Fruit fly (Drosophila melanogaster): ENCODE results near the gene CG31510.
A peak's percentile ranks its signal among the peaks of the same experiment; 100 is the strongest.

Gene CG31510

dm6 chr3R:25069569-25069968, 53.2 kb downstream of the CG31510 start, which contains the start of the genes Stt3B and CG11839 (continued):
- peak; percentile 77 for TF ChIP-seq CG13424 (tag; optimal IDR thresholded peaks at IDR 0.05)
- no peak for TF ChIP-seq Tbp (GFP tag; optimal IDR thresholded peaks at IDR 0.05)
- TF ChIP-seq D (optimal IDR thresholded peaks at IDR 0.05) = no peak
- TF ChIP-seq D (GFP tag; optimal IDR thresholded peaks at IDR 0.05) = no peak
- TF ChIP-seq gt (GFP tag; IDR thresholded peaks at IDR 0.05) = no peak
- peak; percentile 74 for TF ChIP-seq CG13775 (GFP tag; optimal IDR thresholded peaks at IDR 0.05)
- TF ChIP-seq CG6813 (GFP tag; optimal IDR thresholded peaks at IDR 0.05) = no peak
- TF ChIP-seq CG13894 (tag; optimal IDR thresholded peaks at IDR 0.05) = no peak
- TF ChIP-seq Chrac-16 (GFP tag; optimal IDR thresholded peaks at IDR 0.05) = peak; percentile 75
- peak; percentile 60 for TF ChIP-seq CG18764 (GFP tag; optimal IDR thresholded peaks at IDR 0.05)
- TF ChIP-seq insv (GFP tag; optimal IDR thresholded peaks at IDR 0.05) = peak in 1 of 2 experiments; percentile 37
- no peak for TF ChIP-seq klu (GFP tag; IDR thresholded peaks at IDR 0.05)
- TF ChIP-seq CG12155 (GFP tag; optimal IDR thresholded peaks at IDR 0.05) = peak; percentile 79
- TF ChIP-seq CG17568 (GFP tag; optimal IDR thresholded peaks at IDR 0.05) = no peak
- peak; percentile 82 for TF ChIP-seq ems (GFP tag; optimal IDR thresholded peaks at IDR 0.05)
- no peak for TF ChIP-seq tap (tag; optimal IDR thresholded peaks at IDR 0.05)
- peak; percentile 70 for TF ChIP-seq CG18262 (tag; optimal IDR thresholded peaks at IDR 0.05)
- TF ChIP-seq CG9215 (GFP tag; IDR thresholded peaks at IDR 0.05) = no peak
- no peak for TF ChIP-seq D19A (tag; optimal IDR thresholded peaks at IDR 0.05)
- TF ChIP-seq fd96Cb (tag; optimal IDR thresholded peaks at IDR 0.05) = peak; percentile 24
- no peak for TF ChIP-seq CG14965 (GFP tag; optimal IDR thresholded peaks at IDR 0.05; ENCODE audit: borderline replicate concordance)
- no peak for TF ChIP-seq pita (GFP tag; optimal IDR thresholded peaks at IDR 0.05)
- peak; percentile 82 for TF ChIP-seq CG9817 (tag; optimal IDR thresholded peaks at IDR 0.05)
- peak; percentile 21 for TF ChIP-seq CG1233 (GFP tag; optimal IDR thresholded peaks at IDR 0.05)
- peak; percentile 77 for TF ChIP-seq pnt (GFP tag; optimal IDR thresholded peaks at IDR 0.05)
- peak; percentile 92 for TF ChIP-seq hbn (GFP tag; IDR thresholded peaks at IDR 0.05; ENCODE audit: partially characterized antibody)
- TF ChIP-seq Side (GFP tag; optimal IDR thresholded peaks at IDR 0.05) = peak; percentile 72
- no peak for TF ChIP-seq H15 (GFP tag; IDR thresholded peaks at IDR 0.05)
- no peak for TF ChIP-seq Dek (tag; optimal IDR thresholded peaks at IDR 0.05)
- peak; percentile 83 for TF ChIP-seq CG7786 (GFP tag; optimal IDR thresholded peaks at IDR 0.05)
- no peak; the same call in 1 of the 3 replicates for TF ChIP-seq tgo (GFP tag; IDR thresholded peaks at IDR 0.05)
- TF ChIP-seq CG4282 (GFP tag; optimal IDR thresholded peaks at IDR 0.05) = peak; percentile 67
- peak; percentile 76 for TF ChIP-seq Antp (GFP tag; optimal IDR thresholded peaks at IDR 0.05)
- no peak for TF ChIP-seq CoRest (tag; optimal IDR thresholded peaks at IDR 0.05)
- TF ChIP-seq knrl (GFP tag; IDR thresholded peaks at IDR 0.05; ENCODE audit: partially characterized antibody) = peak; percentile 96
- TF ChIP-seq oc (tag; optimal IDR thresholded peaks at IDR 0.05) = no peak
- peak; percentile 72 for TF ChIP-seq Mad (GFP tag; optimal IDR thresholded peaks at IDR 0.05)
- no peak for TF ChIP-seq bigmax (GFP tag; optimal IDR thresholded peaks at IDR 0.05)
- no peak for TF ChIP-seq prd (optimal IDR thresholded peaks at IDR 0.05)
- TF ChIP-seq prd (GFP tag; IDR thresholded peaks at IDR 0.05) = peak; percentile 79
- no peak for TF ChIP-seq Abd-B (GFP tag; optimal IDR thresholded peaks at IDR 0.05)
- TF ChIP-seq CG11093 (GFP tag; IDR thresholded peaks at IDR 0.05) = no peak
- TF ChIP-seq dpn (GFP tag; optimal IDR thresholded peaks at IDR 0.05) = peak; percentile 80 to 82
- TF ChIP-seq otp (GFP tag; IDR thresholded peaks at IDR 0.05) = no peak
- TF ChIP-seq CG2129 (GFP tag; IDR thresholded peaks at IDR 0.05; ENCODE audit: partially characterized antibody) = peak; percentile 89
- TF ChIP-seq CG1792 (GFP tag; optimal IDR thresholded peaks at IDR 0.05) = peak; percentile 73
- TF ChIP-seq nerfin-2 (GFP tag; IDR thresholded peaks at IDR 0.05; ENCODE audit: partially characterized antibody) = peak; percentile 70; the same call in 1 of the 2 replicates
- no peak; the same call in 1 of the 3 replicates for TF ChIP-seq croc (GFP tag; conservative IDR thresholded peaks at IDR 0.05)
- TF ChIP-seq CG1024 (GFP tag; IDR thresholded peaks at IDR 0.05) = no peak
- no peak for TF ChIP-seq CG3065 (GFP tag; optimal IDR thresholded peaks at IDR 0.05)
- TF ChIP-seq pfk (GFP tag; optimal IDR thresholded peaks at IDR 0.05) = peak; percentile 76
